Fruit fly (Drosophila melanogaster) whole organism, embryonic: ENCODE measurements around the gene Lsp2.

Source experiments
- Bgb ChIP-seq: fragments of 200-800 bp; sonication (Bioruptor generic); IDR thresholded peaks from 2 replicates; pipeline ENCODE4 v1.3.6; 2022; ENCODE audit warnings: missing biosample characterization, missing genetic modification characterization; ENCODE audit not compliant: partially characterized antibody
- CG10654 ChIP-seq: fragments of 200-800 bp; sonication (Bioruptor generic); optimal IDR thresholded peaks from 2 replicates; lab custom pipeline; 2016; ENCODE audit warnings: missing biosample characterization, missing genetic modification characterization
- CG12744 ChIP-seq: fragments of 200-800 bp; sonication (Bioruptor generic); optimal IDR thresholded peaks from 2 replicates; lab custom pipeline; 2016; ENCODE audit warnings: missing biosample characterization, missing genetic modification characterization
- CG12942 ChIP-seq: fragments of 200-800 bp; sonication (Bioruptor generic); optimal IDR thresholded peaks from 3 replicates; lab custom pipeline; 2016; ENCODE audit warnings: missing biosample characterization, missing genetic modification characterization
- CG13624 ChIP-seq: fragments of 200-800 bp; sonication (Bioruptor generic); optimal IDR thresholded peaks from 2 replicates; lab custom pipeline; 2016; ENCODE audit warnings: missing biosample characterization, missing genetic modification characterization
- CG15479 ChIP-seq: fragments of 200-800 bp; sonication (Bioruptor generic); optimal IDR thresholded peaks from 3 replicates; lab custom pipeline; 2019; ENCODE audit warnings: missing biosample characterization, mild to moderate bottlenecking, missing genetic modification characterization, moderate library complexity
- CG17359 ChIP-seq: fragments of 200-800 bp; sonication (Bioruptor generic); optimal IDR thresholded peaks from 3 replicates; lab custom pipeline; 2018; ENCODE audit warnings: missing biosample characterization, mild to moderate bottlenecking, missing genetic modification characterization, moderate library complexity
- CG17385 ChIP-seq: fragments of 200-800 bp; sonication (Bioruptor generic); optimal IDR thresholded peaks from 3 replicates; lab custom pipeline; 2018; ENCODE audit warnings: missing biosample characterization, mild to moderate bottlenecking, missing genetic modification characterization
- CG32767 ChIP-seq: fragments of 200-800 bp; sonication (Bioruptor generic); IDR thresholded peaks from 2 replicates; pipeline ENCODE4 v1.3.6; 2022; ENCODE audit warnings: missing biosample characterization, missing genetic modification characterization
- CG3847 ChIP-seq: fragments of 200-800 bp; sonication (Bioruptor generic); IDR thresholded peaks from 2 replicates; pipeline ENCODE4 v1.3.6; 2022; ENCODE audit warnings: missing biosample characterization, missing genetic modification characterization
- CG4617 ChIP-seq: fragments of 200-800 bp; sonication (Bioruptor generic); optimal IDR thresholded peaks from 3 replicates; lab custom pipeline; 2016; ENCODE audit warnings: missing biosample characterization, missing genetic modification characterization, borderline replicate concordance
- CG6854 ChIP-seq: fragments of 200-800 bp; sonication (Bioruptor generic); optimal IDR thresholded peaks from 3 replicates; lab custom pipeline; 2017; ENCODE audit warnings: missing biosample characterization, mild to moderate bottlenecking, missing genetic modification characterization
- CG7928 ChIP-seq: fragments of 200-800 bp; sonication (Bioruptor generic); optimal IDR thresholded peaks from 2 replicates; lab custom pipeline; 2017; ENCODE audit warnings: missing biosample characterization, mild to moderate bottlenecking, missing genetic modification characterization
- CG7963 ChIP-seq: fragments of 200-800 bp; sonication (Bioruptor generic); IDR thresholded peaks from 3 replicates; pipeline ENCODE4 v1.3.6; 2022; ENCODE audit warnings: missing biosample characterization, missing genetic modification characterization; ENCODE audit not compliant: partially characterized antibody
- CoRest ChIP-seq: fragments of 200-800 bp; sonication (Bioruptor generic); optimal IDR thresholded peaks from 3 replicates; lab custom pipeline; 2018; ENCODE audit warnings: missing biosample characterization, mild to moderate bottlenecking, missing genetic modification characterization, moderate library complexity
- Dbx ChIP-seq: fragments of 200-800 bp; sonication (Bioruptor generic); IDR thresholded peaks from 3 replicates; pipeline ENCODE4 v1.3.6; 2022; ENCODE audit warnings: missing biosample characterization, missing genetic modification characterization
- Eip74EF ChIP-seq, 2 experiments: fragments of 200-800 bp in 1 of 2; fragments of >200 bp in 1 of 2; sonication (Bioruptor generic) in 1 of 2; optimal IDR thresholded peaks; 2 replicates each; lab custom pipeline; 2017 to 2019; ENCODE audit warnings: missing biosample characterization in 2 of 2, missing genetic modification characterization in 2 of 2, mild to moderate bottlenecking in 1 of 2, moderate library complexity in 1 of 2
- HLH3B ChIP-seq: fragments of 200-800 bp; sonication (Bioruptor generic); IDR thresholded peaks from 2 replicates; pipeline ENCODE4 v1.3.6; 2022; ENCODE audit warnings: missing biosample characterization, missing genetic modification characterization
- Jarid2 ChIP-seq: fragments of 200-800 bp; sonication (Bioruptor generic); optimal IDR thresholded peaks from 3 replicates; lab custom pipeline; 2017; ENCODE audit warnings: mild to moderate bottlenecking, missing biosample characterization, missing genetic modification reagents, missing genetic modification characterization
- Lhr ChIP-seq: fragments of 200-800 bp; sonication (Bioruptor generic); optimal IDR thresholded peaks from 3 replicates; lab custom pipeline; 2017; ENCODE audit warnings: mild to moderate bottlenecking, missing biosample characterization, missing genetic modification reagents, missing genetic modification characterization
- Max ChIP-seq: fragments of 200-800 bp; sonication (Bioruptor generic); optimal IDR thresholded peaks from 2 replicates; lab custom pipeline; 2016; ENCODE audit warnings: missing biosample characterization, mild to moderate bottlenecking, missing genetic modification characterization
- NC2α ChIP-seq: fragments of 200-800 bp; sonication (Bioruptor generic); optimal IDR thresholded peaks from 2 replicates; lab custom pipeline; 2016; ENCODE audit warnings: missing biosample characterization, missing genetic modification characterization
- NC2β ChIP-seq: fragments of 200-800 bp; sonication (Bioruptor generic); optimal IDR thresholded peaks from 2 replicates; lab custom pipeline; 2016; ENCODE audit warnings: missing biosample characterization, missing genetic modification characterization
- NK7.1 ChIP-seq: fragments of 200-800 bp; sonication (Bioruptor generic); optimal IDR thresholded peaks from 3 replicates; lab custom pipeline; 2016; ENCODE audit warnings: missing biosample characterization, missing genetic modification characterization
- PHDP ChIP-seq: fragments of 200-800 bp; sonication (Bioruptor generic); optimal IDR thresholded peaks from 3 replicates; lab custom pipeline; 2018; ENCODE audit warnings: missing biosample characterization, mild to moderate bottlenecking, missing genetic modification characterization, moderate library complexity
- Poxn ChIP-seq: fragments of 200-800 bp; sonication (Bioruptor generic); IDR thresholded peaks from 2 replicates; pipeline ENCODE4 v1.3.6; 2022; ENCODE audit warnings: missing biosample characterization, missing genetic modification characterization
- Ssrp ChIP-seq: fragments of 200-800 bp; sonication (Bioruptor generic); optimal IDR thresholded peaks from 2 replicates; lab custom pipeline; 2018; ENCODE audit warnings: missing biosample characterization, mild to moderate bottlenecking, missing genetic modification characterization, moderate library complexity
- ase ChIP-seq: fragments of 200-800 bp; sonication (Bioruptor generic); IDR thresholded peaks from 3 replicates; pipeline ENCODE4 v1.3.6; 2022; ENCODE audit warnings: missing biosample characterization, missing genetic modification characterization
- ash1 ChIP-seq: fragments of 200-800 bp; sonication (Bioruptor generic); optimal IDR thresholded peaks from 2 replicates; lab custom pipeline; 2018; ENCODE audit warnings: missing biosample characterization, mild to moderate bottlenecking, missing genetic modification characterization
- cas ChIP-seq: fragments of 200-800 bp; sonication (Bioruptor generic); IDR thresholded peaks from 2 replicates; pipeline ENCODE4 v1.3.6; 2022; ENCODE audit warnings: missing biosample characterization, missing genetic modification characterization
- chinmo ChIP-seq: fragments of 200-800 bp; sonication (Bioruptor generic); IDR thresholded peaks from 4 replicates; pipeline ENCODE4 v1.3.6; 2022; ENCODE audit warnings: missing biosample characterization, missing genetic modification characterization; ENCODE audit not compliant: partially characterized antibody
- crol ChIP-seq: fragments of 200-800 bp; sonication (Bioruptor generic); IDR thresholded peaks from 2 replicates; pipeline ENCODE4 v1.3.6; 2022; ENCODE audit warnings: missing biosample characterization, missing genetic modification characterization
- dm ChIP-seq: fragments of 200-800 bp; sonication (Bioruptor generic); optimal IDR thresholded peaks from 3 replicates; lab custom pipeline; 2016; ENCODE audit warnings: missing biosample characterization, missing genetic modification characterization
- esg ChIP-seq: fragments of 200-800 bp; sonication (Bioruptor generic); conservative IDR thresholded peaks from 2 replicates; pipeline ENCODE4 v1.3.6; 2022; ENCODE audit warnings: missing biosample characterization, missing genetic modification characterization
- ewg ChIP-seq: fragments of 200-800 bp; sonication (Bioruptor generic); optimal IDR thresholded peaks from 3 replicates; lab custom pipeline; 2017; ENCODE audit warnings: mild to moderate bottlenecking, missing biosample characterization, missing genetic modification reagents, missing genetic modification characterization
- fu2 ChIP-seq: fragments of 200-800 bp; sonication (Bioruptor generic); optimal IDR thresholded peaks from 2 replicates; lab custom pipeline; 2016; ENCODE audit warnings: missing biosample characterization, missing genetic modification characterization
- gcm2 ChIP-seq: fragments of 200-800 bp; sonication (Bioruptor generic); optimal IDR thresholded peaks from 2 replicates; lab custom pipeline; 2016; ENCODE audit warnings: missing biosample characterization, missing genetic modification characterization
- gfzf ChIP-seq: fragments of 200-800 bp; sonication (Bioruptor generic); optimal IDR thresholded peaks from 2 replicates; lab custom pipeline; 2016; ENCODE audit warnings: missing biosample characterization, mild to moderate bottlenecking, missing genetic modification characterization, moderate library complexity
- hkb ChIP-seq, 2 experiments: fragments of 200-800 bp in 1 of 2; fragments of >200 bp in 1 of 2; sonication (Bioruptor generic) in 1 of 2; IDR thresholded peaks in 1 of 2; optimal IDR thresholded peaks in 1 of 2; 2 replicates each; pipeline versions ENCODE4 v1.3.6 to Lab custom; 2017 to 2022; ENCODE audit warnings: missing biosample characterization in 1 of 2, missing genetic modification characterization in 1 of 2
- ro ChIP-seq: fragments of 200-800 bp; sonication (Bioruptor generic); IDR thresholded peaks from 2 replicates; pipeline ENCODE4 v1.3.6; 2022; ENCODE audit warnings: missing biosample characterization, missing genetic modification characterization
- stwl ChIP-seq: fragments of 200-800 bp; sonication (Bioruptor generic); optimal IDR thresholded peaks from 3 replicates; lab custom pipeline; 2018; ENCODE audit warnings: missing biosample characterization, mild to moderate bottlenecking, missing genetic modification characterization, moderate library complexity
- toy ChIP-seq: fragments of 200-800 bp; sonication (Bioruptor generic); IDR thresholded peaks from 2 replicates; pipeline ENCODE4 v1.3.6; 2022; ENCODE audit warnings: missing biosample characterization, missing genetic modification characterization
- trh ChIP-seq: fragments of 200-800 bp; sonication (Bioruptor generic); optimal IDR thresholded peaks from 2 replicates; lab custom pipeline; 2016; ENCODE audit warnings: missing biosample characterization, missing genetic modification characterization
- unpg ChIP-seq: fragments of 200-800 bp; sonication (Bioruptor generic); optimal IDR thresholded peaks from 3 replicates; lab custom pipeline; 2018; ENCODE audit warnings: missing biosample characterization, mild to moderate bottlenecking, missing genetic modification characterization, moderate library complexity
- vfl ChIP-seq: fragments of 200-800 bp; sonication (Bioruptor generic); optimal IDR thresholded peaks from 2 replicates; lab custom pipeline; 2016; ENCODE audit warnings: missing biosample characterization, missing genetic modification characterization
- wor ChIP-seq: fragments of 200-800 bp; sonication (Bioruptor generic); IDR thresholded peaks from 2 replicates; pipeline ENCODE4 v1.3.6; 2022; ENCODE audit warnings: missing biosample characterization, missing genetic modification characterization
- zfh2 ChIP-seq: fragments of 200-800 bp; sonication (Bioruptor generic); optimal IDR thresholded peaks from 2 replicates; lab custom pipeline; 2016; ENCODE audit warnings: missing biosample characterization, missing genetic modification characterization

Gene Lsp2

DNA sequence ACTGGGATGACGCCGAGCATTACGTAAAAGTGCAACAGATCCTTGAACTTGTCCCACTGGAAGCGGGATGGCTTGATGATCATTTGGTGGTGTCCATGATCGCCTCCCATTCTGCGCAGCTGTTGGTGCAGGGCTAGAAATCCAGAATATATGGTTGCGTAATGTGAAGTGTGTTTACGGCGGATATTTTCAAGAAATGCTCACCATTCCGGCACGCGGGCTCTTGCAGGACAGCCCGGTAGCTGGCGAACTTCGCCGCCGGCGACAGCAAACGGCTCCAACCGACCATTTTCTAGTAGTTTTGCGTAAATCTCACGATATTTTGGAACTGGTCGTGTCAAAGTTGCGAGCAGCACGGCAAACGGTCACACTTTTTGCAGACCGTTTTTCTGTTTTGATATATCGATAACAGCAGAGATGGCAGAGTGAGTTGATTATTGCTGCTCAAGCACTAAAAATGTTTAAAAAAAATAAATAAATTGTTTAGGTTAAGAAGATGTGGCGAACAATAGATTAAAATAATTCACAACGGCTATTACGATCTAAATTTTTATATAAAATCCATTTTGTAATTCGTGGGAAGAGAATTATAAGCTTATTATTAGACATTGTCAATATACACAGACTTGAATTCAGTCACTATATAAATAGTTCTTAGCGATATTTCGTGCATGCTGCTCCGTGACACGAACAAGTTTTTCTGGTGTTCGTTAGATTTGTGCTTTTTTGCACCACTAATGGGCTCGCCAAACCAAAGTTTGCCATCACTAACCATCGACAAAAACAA lies 9.1 kb downstream of the Lsp2 start, which contains the start of the genes ND-SGDH and RhoGAP68F (continued):
- peak; percentile 48 for TF ChIP-seq ewg (GFP tag; lab: Kevin White, UChicago)
- peak; percentile 20 for TF ChIP-seq CG12744
- 0 out of 2 replicates have a peak, but pooled peaks have one; percentile 44 for TF ChIP-seq cas (GFP tag; lab: Robert Waterston, UW)
- TF ChIP-seq gcm2 (GFP tag; lab: Kevin White, UChicago): no peak
- peak; percentile 68 for TF ChIP-seq CG17359 (tag; lab: Kevin White, UChicago)
- TF ChIP-seq CG4617 (GFP tag; lab: Kevin White, UChicago): peak; percentile 28
- peak; percentile 44 for TF ChIP-seq trh (GFP tag; lab: Kevin White, UChicago)
- TF ChIP-seq CG15479 (GFP tag; lab: Kevin White, UChicago): no peak
- peak; percentile 54 for TF ChIP-seq PHDP (tag; lab: Kevin White, UChicago)
- peak; percentile 90 for TF ChIP-seq CoRest (tag; lab: Kevin White, UChicago)
- TF ChIP-seq CG7928: no peak

DNA sequence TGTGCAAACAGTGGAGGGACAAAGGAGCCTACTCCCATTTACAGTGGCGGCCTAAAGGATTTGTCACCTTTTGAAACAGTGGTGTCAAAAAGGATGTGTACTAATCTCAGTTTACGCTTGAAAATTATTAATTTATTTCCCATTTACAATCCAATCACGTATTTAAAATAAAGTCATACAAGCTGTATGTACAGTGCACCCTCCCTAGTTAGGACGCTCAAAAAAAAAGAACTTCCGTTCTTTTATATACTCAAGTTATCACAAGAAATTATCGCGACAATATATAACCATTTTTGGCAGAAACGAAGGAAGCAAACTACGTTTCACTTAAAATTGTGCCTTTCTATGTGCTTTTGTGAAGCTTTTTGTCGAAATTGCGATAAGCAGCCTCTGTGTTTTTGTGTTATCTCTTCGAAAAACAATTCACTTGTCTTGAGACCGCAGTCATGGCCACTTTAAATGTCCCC lies 10.1 kb downstream of the Lsp2 start:
- TF ChIP-seq dm (no peak), hkb (optimal IDR thresholded peaks at IDR 0.05; lab: Kevin White, UChicago) (no peak), hkb (GFP tag; IDR thresholded peaks at IDR 0.05; lab: Robert Waterston, UW) (peak; percentile 51), wor (GFP tag; lab: Robert Waterston, UW) (no peak), CG12942 (GFP tag; lab: Kevin White, UChicago) (peak; percentile 8), HLH3B (no peak), zfh2 (GFP tag; lab: Kevin White, UChicago) (peak; percentile 54), CG13624 (GFP tag; lab: Kevin White, UChicago) (peak; percentile 57), unpg (GFP tag; lab: Kevin White, UChicago) (peak; percentile 51), CG3847 (GFP tag; lab: Robert Waterston, UW) (no peak), Max (GFP tag; lab: Kevin White, UChicago) (no peak), toy (GFP tag; lab: Robert Waterston, UW) (no peak), CG6854 (peak; percentile 34), chinmo (GFP tag; lab: Robert Waterston, UW) (0 out of 4 replicates have a peak, but pooled peaks have one; percentile 76), Jarid2 (GFP tag; lab: Kevin White, UChicago) (no peak), CG17385 (GFP tag; lab: Kevin White, UChicago) (peak; percentile 52), CG10654 (GFP tag; lab: Kevin White, UChicago) (no peak), Bgb (GFP tag; lab: Robert Waterston, UW) (no peak), stwl (tag; lab: Kevin White, UChicago) (no peak), gfzf (GFP tag; lab: Kevin White, UChicago) (no peak), fu2 (no peak), Eip74EF (GFP tag; optimal IDR thresholded peaks at IDR 0.05; lab: Kevin White, UChicago) (peak in 1 of 2 experiments; percentile 5), ro (GFP tag; lab: Robert Waterston, UW) (0 out of 2 replicates have a peak, but pooled peaks have one; percentile 13), Lhr (GFP tag; lab: Kevin White, UChicago) (no peak), esg (GFP tag; lab: Robert Waterston, UW) (peak; percentile 27; the same call in 1 of the 2 replicates), Dbx (GFP tag; lab: Robert Waterston, UW) (no peak), Poxn (GFP tag; lab: Robert Waterston, UW) (no peak), vfl (no peak), NC2β (GFP tag; lab: Kevin White, UChicago) (no peak), NK7.1 (GFP tag; lab: Kevin White, UChicago) (no peak), CG7963 (GFP tag; lab: Robert Waterston, UW) (no peak), crol (GFP tag; lab: Robert Waterston, UW) (no peak), ase (no peak), Ssrp (peak; percentile 40), CG32767 (GFP tag; lab: Robert Waterston, UW) (no peak; the same call in 1 of the 2 replicates), NC2α (GFP tag; lab: Kevin White, UChicago) (no peak), ash1 (GFP tag; lab: Kevin White, UChicago) (no peak)
